Fruit fly (Drosophila melanogaster) Kc167 (cell line): ENCODE results near the gene phu.

ENCODE experiments used
- Myc ChIP-seq: fragments of >200 bp; optimal IDR thresholded peaks from 2 replicates; lab custom pipeline; 2017; ENCODE audit warnings: missing external identifiers
- Sin3A ChIP-seq: fragments of >200 bp; optimal IDR thresholded peaks from 2 replicates; lab custom pipeline; 2018; ENCODE audit warnings: missing external identifiers
- h ChIP-seq: fragments of >200 bp; optimal IDR thresholded peaks from 3 replicates; lab custom pipeline; 2018; ENCODE audit warnings: missing external identifiers
- insv ChIP-seq: fragments of >200 bp; optimal IDR thresholded peaks from 3 replicates; lab custom pipeline; 2018; ENCODE audit warnings: missing external identifiers
- psq ChIP-seq: fragments of >200 bp; optimal IDR thresholded peaks from 2 replicates; lab custom pipeline; 2017; ENCODE audit warnings: missing external identifiers
- ttk ChIP-seq: sonication (Bioruptor generic); optimal IDR thresholded peaks from 2 replicates; lab custom pipeline; 2017; ENCODE audit warnings: missing external identifiers

The phu gene

dm6 chr3R:9533181-9534124 lies 38.9 kb downstream of the phu start:
- TF ChIP-seq psq (lab: Kevin White, UChicago) (no peak), Myc (lab: Kevin White, UChicago) (no peak), h (lab: Kevin White, UChicago) (no peak), insv (lab: Kevin White, UChicago) (no peak), ttk (lab: Kevin White, UChicago) (no peak), Sin3A (lab: Kevin White, UChicago) (no peak)

- TF ChIP-seq Myc (lab: Kevin White, UChicago) (no peak), psq (lab: Kevin White, UChicago) (no peak), Sin3A (lab: Kevin White, UChicago) (no peak)
Observed at dm6 chr3R:9534125-9534496, 39.5 kb downstream of the phu start.

- TF ChIP-seq insv (lab: Kevin White, UChicago), result no peak
- TF ChIP-seq Myc (lab: Kevin White, UChicago), result no peak
- no peak for TF ChIP-seq psq (lab: Kevin White, UChicago)
- TF ChIP-seq ttk (lab: Kevin White, UChicago), result no peak
- TF ChIP-seq Sin3A (lab: Kevin White, UChicago), result no peak
- no peak for TF ChIP-seq h (lab: Kevin White, UChicago)
Observed at dm6 chr3R:9534595-9535217, 40.1 kb downstream of the phu start.

dm6 chr3R:9543495-9544180 lies 49.0 kb downstream of the phu start:
- TF ChIP-seq Sin3A (lab: Kevin White, UChicago) (no peak), h (lab: Kevin White, UChicago) (no peak), Myc (lab: Kevin White, UChicago) (no peak), ttk (lab: Kevin White, UChicago) (no peak), psq (lab: Kevin White, UChicago) (no peak), insv (lab: Kevin White, UChicago) (no peak)
